Worm (Caenorhabditis elegans) whole organism, L4 larva: ENCODE results near the gene ZK105.5.

ENCODE experiments used
- D1046.2 ChIP-seq: fragments of 200-800 bp; sonication (Bioruptor generic); IDR thresholded peaks from 2 replicates; pipeline ENCODE4 v1.3.6; 2022; ENCODE audit warnings: missing genetic modification characterization, missing compliant biosample characterization
- F10B5.3 ChIP-seq: sonication (generic microtip); optimal IDR thresholded peaks from 2 replicates; lab custom pipeline; 2016; ENCODE audit warnings: mild to moderate bottlenecking, missing genetic modification characterization, missing compliant biosample characterization
- F26F4.8 ChIP-seq: fragments of 200-800 bp; sonication (Bioruptor generic); conservative IDR thresholded peaks from 2 replicates; pipeline ENCODE4 v1.3.6; 2022; ENCODE audit warnings: missing genetic modification characterization, missing compliant biosample characterization
- ZK546.5 ChIP-seq, 2 experiments: sonication (generic microtip); optimal IDR thresholded peaks; 2 replicates each; lab custom pipeline; 2017; ENCODE audit warnings: missing biosample characterization in 2 of 2, missing genetic modification characterization in 2 of 2
- attf-4 ChIP-seq: sonication (generic microtip); optimal IDR thresholded peaks from 3 replicates; lab custom pipeline; 2017; ENCODE audit warnings: missing biosample characterization, missing genetic modification characterization
- ceh-20 ChIP-seq: fragments of 200-800 bp; sonication (Bioruptor generic); IDR thresholded peaks from 2 replicates; pipeline ENCODE4 v1.3.6; 2022; ENCODE audit warnings: missing genetic modification reagents, missing genetic modification characterization, missing compliant biosample characterization
- ceh-28 ChIP-seq: fragments of 150-350 bp; optimal IDR thresholded peaks from 2 replicates; lab custom pipeline; 2014; ENCODE audit warnings: missing biosample characterization, missing genetic modification reagents, missing genetic modification characterization
- ceh-62 ChIP-seq: sonication (generic microtip); optimal IDR thresholded peaks from 2 replicates; lab custom pipeline; 2017; ENCODE audit warnings: missing biosample characterization, missing genetic modification characterization
- ctbp-1 ChIP-seq: fragments of 200-800 bp; sonication (Bioruptor generic); IDR thresholded peaks from 2 replicates; pipeline ENCODE4 v1.3.6; 2022; ENCODE audit warnings: missing genetic modification reagents, missing genetic modification characterization, missing compliant biosample characterization
- daf-16 ChIP-seq, 3 experiments: sonication (generic microtip); optimal IDR thresholded peaks; 2 replicates each; lab custom pipeline; 2016 to 2017; ENCODE audit warnings: missing genetic modification characterization in 3 of 3, missing genetic modification reagents in 3 of 3, mild to moderate bottlenecking in 2 of 3, missing compliant biosample characterization in 2 of 3, missing biosample characterization in 1 of 3, moderate library complexity in 1 of 3
- dmd-6 ChIP-seq: fragments of 200-800 bp; sonication (Bioruptor generic); IDR thresholded peaks from 2 replicates; pipeline ENCODE4 v1.3.6; 2022; ENCODE audit warnings: missing genetic modification reagents, missing genetic modification characterization, missing compliant biosample characterization
- dpl-1 ChIP-seq: fragments of 150-350 bp; optimal IDR thresholded peaks from 2 replicates; lab custom pipeline; 2014; ENCODE audit warnings: missing biosample characterization, missing genetic modification reagents, missing genetic modification characterization
- duxl-1 ChIP-seq: sonication (generic microtip); optimal IDR thresholded peaks from 2 replicates; lab custom pipeline; 2016; ENCODE audit warnings: mild to moderate bottlenecking, missing genetic modification characterization, moderate library complexity, missing compliant biosample characterization; ENCODE audit not compliant: poor library complexity
- fkh-10 ChIP-seq: fragments of 150-350 bp; optimal IDR thresholded peaks from 2 replicates; lab custom pipeline; 2014; ENCODE audit warnings: missing biosample characterization, missing genetic modification reagents, missing genetic modification characterization
- gei-8 ChIP-seq: fragments of 200-800 bp; sonication (Bioruptor generic); optimal IDR thresholded peaks from 2 replicates; lab custom pipeline; 2018; ENCODE audit warnings: mild to moderate bottlenecking, missing genetic modification characterization, missing compliant biosample characterization
- hlh-11 ChIP-seq: fragments of 200-800 bp; sonication (Bioruptor generic); optimal IDR thresholded peaks from 2 replicates; lab custom pipeline; 2018; ENCODE audit warnings: mild to moderate bottlenecking, missing genetic modification characterization, missing compliant biosample characterization
- hmg-1.1 ChIP-seq: fragments of 200-800 bp; sonication (Bioruptor generic); IDR thresholded peaks from 2 replicates; pipeline ENCODE4 v1.3.6; 2022; ENCODE audit warnings: missing genetic modification reagents, missing genetic modification characterization, missing compliant biosample characterization
- jun-1 ChIP-seq: fragments of 150-350 bp; optimal IDR thresholded peaks from 2 replicates; lab custom pipeline; 2014; ENCODE audit warnings: missing biosample characterization, missing genetic modification reagents, missing genetic modification characterization
- lim-7 ChIP-seq: fragments of 200-800 bp; sonication (Bioruptor generic); IDR thresholded peaks from 2 replicates; pipeline ENCODE4 v1.3.6; 2022; ENCODE audit warnings: missing genetic modification characterization, missing compliant biosample characterization
- lin-1 ChIP-seq: fragments of 200-800 bp; sonication (Bioruptor generic); IDR thresholded peaks from 2 replicates; pipeline ENCODE4 v1.3.6; 2022; ENCODE audit warnings: missing genetic modification reagents, missing genetic modification characterization, missing compliant biosample characterization
- lin-39 ChIP-seq: fragments of 150-350 bp; optimal IDR thresholded peaks from 2 replicates; lab custom pipeline; 2014; ENCODE audit warnings: missing biosample characterization, missing genetic modification reagents, missing genetic modification characterization
- madf-5 ChIP-seq, 2 experiments: fragments of 200-800 bp; sonication (Bioruptor generic); IDR thresholded peaks; 2 replicates each; pipeline ENCODE4 v1.3.6; 2022; ENCODE audit warnings: missing compliant biosample characterization in 2 of 2, missing genetic modification characterization in 2 of 2
- mes-2 ChIP-seq: sonication (generic microtip); optimal IDR thresholded peaks from 2 replicates; lab custom pipeline; 2016; ENCODE audit warnings: missing genotype, mild to moderate bottlenecking, missing genetic modification characterization, missing compliant biosample characterization; ENCODE audit not compliant: poor library complexity, severe bottlenecking
- nhr-10 ChIP-seq: fragments of 150-350 bp; optimal IDR thresholded peaks from 2 replicates; lab custom pipeline; 2014; ENCODE audit warnings: missing biosample characterization, missing genetic modification characterization
- nhr-11 ChIP-seq: fragments of 150-350 bp; optimal IDR thresholded peaks from 2 replicates; lab custom pipeline; 2014; ENCODE audit warnings: missing biosample characterization, missing genetic modification characterization
- nhr-111 ChIP-seq: fragments of 200-800 bp; sonication (Bioruptor generic); optimal IDR thresholded peaks from 2 replicates; lab custom pipeline; 2018; ENCODE audit warnings: mild to moderate bottlenecking, missing genetic modification characterization, missing compliant biosample characterization
- nhr-25 ChIP-seq: sonication (generic microtip); optimal IDR thresholded peaks from 2 replicates; lab custom pipeline; 2017; ENCODE audit warnings: missing genetic modification characterization, mild to moderate bottlenecking, missing compliant biosample characterization, antibody characterized with exemption, moderate library complexity, borderline replicate concordance; ENCODE audit not compliant: insufficient read depth
- nhr-6 ChIP-seq: fragments of 150-350 bp; optimal IDR thresholded peaks from 2 replicates; lab custom pipeline; 2014; ENCODE audit warnings: missing biosample characterization, missing genetic modification characterization
- nhr-76 ChIP-seq: fragments of 150-350 bp; optimal IDR thresholded peaks from 2 replicates; lab custom pipeline; 2014; ENCODE audit warnings: missing biosample characterization, missing genetic modification characterization
- rbr-2 ChIP-seq: sonication (generic microtip); optimal IDR thresholded peaks from 2 replicates; lab custom pipeline; 2016; ENCODE audit warnings: missing genotype, missing genetic modification characterization, missing compliant biosample characterization
- sdz-12 ChIP-seq: fragments of 200-800 bp; sonication (Bioruptor generic); optimal IDR thresholded peaks from 2 replicates; lab custom pipeline; 2018; ENCODE audit warnings: mild to moderate bottlenecking, missing genetic modification characterization, missing compliant biosample characterization
- skn-1 ChIP-seq: fragments of 150-350 bp; optimal IDR thresholded peaks from 2 replicates; lab custom pipeline; 2014; ENCODE audit warnings: missing biosample characterization, missing genetic modification characterization
- tag-97 ChIP-seq: fragments of 200-800 bp; sonication (Bioruptor generic); IDR thresholded peaks from 2 replicates; pipeline ENCODE4 v1.3.6; 2022; ENCODE audit warnings: missing genetic modification characterization, missing compliant biosample characterization
- unc-62 ChIP-seq, 3 experiments: fragments of 150-350 bp in 1 of 3; sonication (generic microtip); optimal IDR thresholded peaks in 2 of 3; peaks in 1 of 3; 1 replicate in 1 of 3; 2 replicates in 2 of 3; lab custom pipeline; 2014 to 2017; ENCODE audit warnings: missing biosample characterization in 3 of 3, missing genetic modification characterization in 3 of 3, missing genetic modification reagents in 3 of 3, missing genotype in 1 of 3
- zip-11 ChIP-seq: fragments of 200-800 bp; sonication (Bioruptor generic); IDR thresholded peaks from 2 replicates; pipeline ENCODE4 v1.3.6; 2022; ENCODE audit warnings: missing genetic modification characterization, missing compliant biosample characterization
- zip-2 ChIP-seq: fragments of 150-350 bp; optimal IDR thresholded peaks from 2 replicates; lab custom pipeline; 2014; ENCODE audit warnings: missing biosample characterization, missing genetic modification characterization
- ztf-11 ChIP-seq: fragments of 150-350 bp; optimal IDR thresholded peaks from 2 replicates; lab custom pipeline; 2014; ENCODE audit warnings: missing biosample characterization, missing genetic modification characterization
- ztf-7 ChIP-seq: fragments of 150-350 bp; optimal IDR thresholded peaks from 2 replicates; lab custom pipeline; 2014; ENCODE audit warnings: missing biosample characterization, missing genetic modification characterization

The ZK105.5 gene

ce11 chrV:7728003-7728678 is 10.6 kb upstream of the ZK105.5 start (continued):
- TF ChIP-seq ztf-11 (tag; lab: Kevin White, UChicago) = no peak
- TF ChIP-seq hlh-11 (tag; lab: Kevin White, UChicago) = peak; percentile 91
- no peak for TF ChIP-seq duxl-1 (tag; lab: Kevin White, UChicago)
- TF ChIP-seq attf-4 (tag; lab: Kevin White, UChicago) = no peak
- TF ChIP-seq ceh-20 (GFP tag; lab: Robert Waterston, UW) = peak; percentile 92
- TF ChIP-seq zip-11 (GFP tag; lab: Robert Waterston, UW) = no peak
- TF ChIP-seq nhr-6 (tag; lab: Kevin White, UChicago) = no peak
- peak; percentile 37 for TF ChIP-seq mes-2 (tag; lab: Kevin White, UChicago)
- TF ChIP-seq D1046.2 (GFP tag; lab: Robert Waterston, UW) = 0 out of 2 replicates have a peak, but pooled peaks have one; percentile 4
- TF ChIP-seq F26F4.8 (GFP tag; lab: Robert Waterston, UW) = no peak
- TF ChIP-seq nhr-10 = no peak
- TF ChIP-seq nhr-11 (tag; lab: Kevin White, UChicago) = peak; percentile 75
- TF ChIP-seq zip-2 (tag; lab: Kevin White, UChicago) = no peak
- no peak for TF ChIP-seq nhr-76
- TF ChIP-seq sdz-12 (GFP tag; lab: Kevin White, UChicago) = no peak
- peak; percentile 48 for TF ChIP-seq dpl-1
- no peak for TF ChIP-seq madf-5 (GFP tag; IDR thresholded peaks at IDR 0.05; lab: Robert Waterston, UW)
- TF ChIP-seq lin-1 = no peak
- TF ChIP-seq F10B5.3 (tag; lab: Kevin White, UChicago) = no peak
- no peak for TF ChIP-seq nhr-25 (tag; lab: Kevin White, UChicago)
- no peak for TF ChIP-seq tag-97 (GFP tag; lab: Robert Waterston, UW)
- TF ChIP-seq gei-8 (GFP tag; lab: Kevin White, UChicago) = no peak
- no peak for TF ChIP-seq nhr-111 (GFP tag; lab: Kevin White, UChicago)
- TF ChIP-seq ceh-28 (tag; lab: Kevin White, UChicago) = peak; percentile 58
- peak; percentile 9 for TF ChIP-seq lin-39 (tag; lab: Kevin White, UChicago)
- no peak for TF ChIP-seq skn-1 (tag; lab: Kevin White, UChicago)
- TF ChIP-seq ztf-7 = no peak
- no peak for TF ChIP-seq ceh-62
- TF ChIP-seq daf-16 (GFP tag; optimal IDR thresholded peaks at IDR 0.05; lab: Kevin White, UChicago) = peak in 1 of 2 experiments; percentile 78
- TF ChIP-seq daf-16 (tag; optimal IDR thresholded peaks at IDR 0.05; lab: Kevin White, UChicago) = no peak
- peak; percentile 84 for TF ChIP-seq hmg-1.1 (GFP tag; lab: Robert Waterston, UW)
- TF ChIP-seq unc-62 (GFP tag; optimal IDR thresholded peaks at IDR 0.05 in 1 of 2; lab: Kevin White, UChicago) = peak in 1 of 2 experiments; percentile 94
- TF ChIP-seq unc-62 (tag; optimal IDR thresholded peaks at IDR 0.05; lab: Kevin White, UChicago) = no peak
- TF ChIP-seq ctbp-1 (GFP tag; lab: Robert Waterston, UW) = peak; percentile 96

DNA sequence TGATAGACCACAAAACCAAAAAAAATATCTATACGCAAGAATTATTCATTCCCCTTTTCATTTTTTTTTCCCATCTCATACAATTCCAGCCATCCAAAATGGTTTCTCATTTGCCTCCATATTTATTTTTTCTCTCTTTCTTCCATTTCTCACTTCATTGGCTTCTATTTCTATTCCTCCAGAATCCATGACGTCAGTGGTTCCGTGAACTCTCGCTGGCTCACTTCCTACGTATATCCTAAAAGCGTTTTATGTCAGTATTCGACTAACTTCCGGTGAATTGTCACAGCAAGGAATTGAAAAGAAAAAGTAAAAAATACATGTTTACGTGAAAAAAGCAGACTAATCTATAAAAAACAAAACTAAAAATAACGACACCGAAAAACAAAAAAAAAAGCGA is 9.4 kb upstream of the ZK105.5 start:
- TF ChIP-seq sdz-12 (GFP tag; lab: Kevin White, UChicago) (no peak), skn-1 (tag; lab: Kevin White, UChicago) (no peak), unc-62 (GFP tag; optimal IDR thresholded peaks at IDR 0.05 in 1 of 2; lab: Kevin White, UChicago) (peak in 1 of 2 experiments; percentile 85), unc-62 (tag; optimal IDR thresholded peaks at IDR 0.05; lab: Kevin White, UChicago) (no peak), dmd-6 (GFP tag; lab: Robert Waterston, UW) (no peak), fkh-10 (GFP tag; lab: Kevin White, UChicago) (no peak), lim-7 (no peak), tag-97 (GFP tag; lab: Robert Waterston, UW) (no peak), rbr-2 (tag; lab: Kevin White, UChicago) (peak; percentile 0), ZK546.5 (tag; optimal IDR thresholded peaks at IDR 0.05; lab: Kevin White, UChicago) (no peak), jun-1 (tag; lab: Kevin White, UChicago) (no peak)
